Fruit fly (Drosophila melanogaster) whole organism, embryonic: ENCODE data around the gene Trm7-34.
A peak's percentile ranks its signal among the peaks of the same experiment; 100 is the strongest.

ENCODE experiments used
- BEAF-32 ChIP-seq: fragments of 200-800 bp; sonication (Bioruptor generic); optimal IDR thresholded peaks from 3 replicates; lab custom pipeline; 2017; ENCODE audit warnings: missing biosample characterization, missing genetic modification characterization, mild to moderate bottlenecking, moderate library complexity, missing genetic modification reagents
- CG10267 ChIP-seq: fragments of 200-800 bp; sonication (Bioruptor generic); optimal IDR thresholded peaks from 2 replicates; lab custom pipeline; 2018; ENCODE audit warnings: missing biosample characterization, mild to moderate bottlenecking, missing genetic modification characterization, moderate library complexity
- CG10543 ChIP-seq: fragments of 200-800 bp; sonication (Bioruptor generic); optimal IDR thresholded peaks from 3 replicates; lab custom pipeline; 2017; ENCODE audit warnings: missing biosample characterization, mild to moderate bottlenecking, missing genetic modification characterization, moderate library complexity
- CG11085 ChIP-seq: fragments of 200-800 bp; sonication (Bioruptor generic); IDR thresholded peaks from 2 replicates; pipeline ENCODE4 v1.3.6; 2022; ENCODE audit warnings: missing biosample characterization, missing genetic modification characterization
- CG11560 ChIP-seq: fragments of 200-800 bp; sonication (Bioruptor generic); IDR thresholded peaks from 3 replicates; pipeline ENCODE4 v1.3.6; 2022; ENCODE audit warnings: missing biosample characterization, missing genetic modification characterization
- CG11696 ChIP-seq: fragments of 200-800 bp; sonication (Bioruptor generic); IDR thresholded peaks from 2 replicates; pipeline ENCODE4 v1.3.6; 2022; ENCODE audit warnings: missing biosample characterization, missing genetic modification characterization
- CG12391 ChIP-seq: fragments of 200-800 bp; sonication (Bioruptor generic); optimal IDR thresholded peaks from 3 replicates; lab custom pipeline; 2018; ENCODE audit warnings: missing biosample characterization, mild to moderate bottlenecking, missing genetic modification characterization, moderate library complexity
- CG12769 ChIP-seq: fragments of 200-800 bp; sonication (Bioruptor generic); optimal IDR thresholded peaks from 2 replicates; lab custom pipeline; 2019; ENCODE audit warnings: missing biosample characterization, mild to moderate bottlenecking, missing genetic modification characterization, moderate library complexity
- CG14014 ChIP-seq: fragments of 200-800 bp; sonication (Bioruptor generic); IDR thresholded peaks from 2 replicates; pipeline ENCODE4 v1.3.6; 2022; ENCODE audit warnings: missing biosample characterization, missing genetic modification characterization
- CG15479 ChIP-seq: fragments of 200-800 bp; sonication (Bioruptor generic); optimal IDR thresholded peaks from 3 replicates; lab custom pipeline; 2019; ENCODE audit warnings: missing biosample characterization, mild to moderate bottlenecking, missing genetic modification characterization, moderate library complexity
- CG16779 ChIP-seq: fragments of 200-800 bp; sonication (Bioruptor generic); IDR thresholded peaks from 2 replicates; pipeline ENCODE4 v1.3.6; 2022; ENCODE audit warnings: missing biosample characterization, missing genetic modification characterization
- CG17328 ChIP-seq: fragments of 200-800 bp; sonication (Bioruptor generic); IDR thresholded peaks from 2 replicates; pipeline ENCODE4 v1.3.6; 2022; ENCODE audit warnings: missing biosample characterization, missing genetic modification characterization
- CG18476 ChIP-seq: fragments of 200-800 bp; sonication (Bioruptor generic); optimal IDR thresholded peaks from 2 replicates; lab custom pipeline; 2016; ENCODE audit warnings: missing biosample characterization, mild to moderate bottlenecking, missing genetic modification characterization
- CG2875 ChIP-seq: fragments of 200-800 bp; sonication (Bioruptor generic); optimal IDR thresholded peaks from 2 replicates; lab custom pipeline; 2017; ENCODE audit warnings: missing biosample characterization, mild to moderate bottlenecking, missing genetic modification characterization, missing genetic modification reagents
- CG34224 ChIP-seq: fragments of 200-800 bp; sonication (Bioruptor generic); IDR thresholded peaks from 3 replicates; pipeline ENCODE4 v1.3.6; 2022; ENCODE audit warnings: missing biosample characterization, missing genetic modification characterization; ENCODE audit not compliant: partially characterized antibody
- CG4424 ChIP-seq: fragments of 200-800 bp; sonication (Bioruptor generic); optimal IDR thresholded peaks from 3 replicates; lab custom pipeline; 2016; ENCODE audit warnings: missing biosample characterization, missing genetic modification characterization
- CG5953 ChIP-seq: fragments of 200-800 bp; sonication (Bioruptor generic); IDR thresholded peaks from 2 replicates; pipeline ENCODE4 v1.3.6; 2022; ENCODE audit warnings: missing biosample characterization, missing genetic modification characterization
- CG6272 ChIP-seq: fragments of 200-800 bp; sonication (Bioruptor generic); IDR thresholded peaks from 2 replicates; pipeline ENCODE4 v1.3.6; 2022; ENCODE audit warnings: missing biosample characterization, missing genetic modification characterization
- CG8089 ChIP-seq: fragments of 200-800 bp; sonication (Bioruptor generic); optimal IDR thresholded peaks from 3 replicates; lab custom pipeline; 2016; ENCODE audit warnings: missing biosample characterization, missing genetic modification characterization
- CG8359 ChIP-seq: fragments of 200-800 bp; sonication (Bioruptor generic); optimal IDR thresholded peaks from 2 replicates; lab custom pipeline; 2017; ENCODE audit warnings: missing biosample characterization, mild to moderate bottlenecking, missing genetic modification characterization, borderline replicate concordance
- Dip2 ChIP-seq: fragments of 200-800 bp; sonication (Bioruptor generic); IDR thresholded peaks from 2 replicates; pipeline ENCODE4 v1.3.6; 2022; ENCODE audit warnings: missing biosample characterization, missing genetic modification characterization
- Dref ChIP-seq: fragments of 200-800 bp; sonication (Bioruptor generic); IDR thresholded peaks from 2 replicates; pipeline ENCODE4 v1.3.6; 2022; ENCODE audit warnings: missing biosample characterization, missing genetic modification characterization
- E2f2 ChIP-seq: fragments of 200-800 bp; sonication (Bioruptor generic); IDR thresholded peaks from 2 replicates; pipeline ENCODE4 v1.3.6; 2022; ENCODE audit warnings: missing biosample characterization, missing genetic modification characterization
- Ets97D ChIP-seq: fragments of 200-800 bp; sonication (Bioruptor generic); optimal IDR thresholded peaks from 3 replicates; lab custom pipeline; 2016; ENCODE audit warnings: missing biosample characterization, missing genetic modification characterization
- Fer2 ChIP-seq: fragments of 200-800 bp; sonication (Bioruptor generic); optimal IDR thresholded peaks from 2 replicates; lab custom pipeline; 2018; ENCODE audit warnings: missing biosample characterization, mild to moderate bottlenecking, missing genetic modification characterization, moderate library complexity
- GATAe ChIP-seq: fragments of 200-800 bp; sonication (Bioruptor generic); conservative IDR thresholded peaks from 2 replicates; pipeline ENCODE4 v1.3.6; 2022; ENCODE audit warnings: missing biosample characterization, missing genetic modification characterization
- Meics ChIP-seq: fragments of 200-800 bp; sonication (Bioruptor generic); optimal IDR thresholded peaks from 2 replicates; lab custom pipeline; 2017; ENCODE audit warnings: missing biosample characterization, mild to moderate bottlenecking, missing genetic modification characterization
- Nf-YB ChIP-seq: fragments of 200-800 bp; sonication (Bioruptor generic); optimal IDR thresholded peaks from 3 replicates; lab custom pipeline; 2019; ENCODE audit warnings: missing biosample characterization, mild to moderate bottlenecking, missing genetic modification characterization, moderate library complexity
- TFAM ChIP-seq: fragments of 200-800 bp; sonication (Bioruptor generic); optimal IDR thresholded peaks from 2 replicates; lab custom pipeline; 2017; ENCODE audit warnings: missing biosample characterization, missing genetic modification characterization, inconsistent platforms
- Trl ChIP-seq, 3 experiments: fragments of >200 bp in 2 of 3; fragments of 200-800 bp in 1 of 3; sonication (Bioruptor generic) in 1 of 3; optimal IDR thresholded peaks; 2 replicates in 1 of 3; 3 replicates in 2 of 3; lab custom pipeline; 2016 to 2017; ENCODE audit warnings: missing biosample characterization in 1 of 3, missing genetic modification characterization in 1 of 3
- Vsx1 ChIP-seq: fragments of 200-800 bp; sonication (Bioruptor generic); optimal IDR thresholded peaks from 2 replicates; lab custom pipeline; 2017; ENCODE audit warnings: missing biosample characterization, mild to moderate bottlenecking, missing genetic modification characterization, missing genetic modification reagents
- Xrp1 ChIP-seq: fragments of 200-800 bp; sonication (Bioruptor generic); IDR thresholded peaks from 2 replicates; pipeline ENCODE4 v1.3.6; 2022; ENCODE audit warnings: missing biosample characterization, missing genetic modification characterization
- ab ChIP-seq: fragments of 200-800 bp; sonication (Bioruptor generic); optimal IDR thresholded peaks from 2 replicates; lab custom pipeline; 2016; ENCODE audit warnings: missing biosample characterization, missing genetic modification characterization
- ato ChIP-seq: fragments of 200-800 bp; sonication (Bioruptor generic); IDR thresholded peaks from 2 replicates; pipeline ENCODE4 v1.3.6; 2022; ENCODE audit warnings: missing biosample characterization, missing genetic modification characterization; ENCODE audit not compliant: partially characterized antibody
- bcd ChIP-seq: fragments of 200-800 bp; sonication (Bioruptor generic); optimal IDR thresholded peaks from 2 replicates; lab custom pipeline; 2017; ENCODE audit warnings: missing biosample characterization, mild to moderate bottlenecking, missing genetic modification characterization
- bsh ChIP-seq, 2 experiments: fragments of 200-800 bp; sonication (Bioruptor generic); optimal IDR thresholded peaks; 2 replicates each; lab custom pipeline; 2017 to 2018; ENCODE audit warnings: mild to moderate bottlenecking in 2 of 2, missing biosample characterization in 2 of 2, missing genetic modification characterization in 2 of 2, moderate library complexity in 1 of 2
- dmrt11E ChIP-seq: fragments of 200-800 bp; sonication (Bioruptor generic); optimal IDR thresholded peaks from 3 replicates; lab custom pipeline; 2018; ENCODE audit warnings: missing biosample characterization, mild to moderate bottlenecking, missing genetic modification characterization, moderate library complexity
- en ChIP-seq: fragments of 200-800 bp; sonication (Bioruptor generic); optimal IDR thresholded peaks from 2 replicates; lab custom pipeline; 2016; ENCODE audit warnings: missing biosample characterization, missing genetic modification characterization
- gem ChIP-seq: fragments of 200-800 bp; sonication (Bioruptor generic); optimal IDR thresholded peaks from 2 replicates; lab custom pipeline; 2019; ENCODE audit warnings: missing biosample characterization, mild to moderate bottlenecking, missing genetic modification characterization, moderate library complexity
- gfzf ChIP-seq: fragments of 200-800 bp; sonication (Bioruptor generic); optimal IDR thresholded peaks from 2 replicates; lab custom pipeline; 2016; ENCODE audit warnings: missing biosample characterization, mild to moderate bottlenecking, missing genetic modification characterization, moderate library complexity
- lab ChIP-seq: fragments of 200-800 bp; sonication (Bioruptor generic); optimal IDR thresholded peaks from 3 replicates; lab custom pipeline; 2017; ENCODE audit warnings: missing biosample characterization, missing genetic modification characterization, mild to moderate bottlenecking, moderate library complexity, missing genetic modification reagents
- pan ChIP-seq, 4 experiments: fragments of >200 bp in 3 of 4; fragments of 200-800 bp in 1 of 4; sonication (Bioruptor generic) in 1 of 4; optimal IDR thresholded peaks in 3 of 4; IDR thresholded peaks in 1 of 4; 2 replicates each; pipeline versions ENCODE4 v1.3.6 to Lab custom; 2017 to 2022; ENCODE audit warnings: missing biosample characterization in 2 of 4, missing genetic modification characterization in 2 of 4, mixed read lengths in 1 of 4
- scrt ChIP-seq: fragments of 200-800 bp; sonication (Bioruptor generic); optimal IDR thresholded peaks from 2 replicates; lab custom pipeline; 2018; ENCODE audit warnings: missing biosample characterization, mild to moderate bottlenecking, missing genetic modification characterization, moderate library complexity
- sob ChIP-seq: fragments of 200-800 bp; sonication (Bioruptor generic); IDR thresholded peaks from 2 replicates; pipeline ENCODE4 v1.3.6; 2022; ENCODE audit warnings: missing biosample characterization, missing genetic modification characterization
- tap ChIP-seq: fragments of 200-800 bp; optimal IDR thresholded peaks from 3 replicates; lab custom pipeline; 2019; ENCODE audit warnings: missing biosample characterization, mild to moderate bottlenecking, missing genetic modification characterization, moderate library complexity
- trem ChIP-seq: fragments of 200-800 bp; optimal IDR thresholded peaks from 3 replicates; lab custom pipeline; 2019; ENCODE audit warnings: missing biosample characterization, mild to moderate bottlenecking, missing genetic modification characterization, moderate library complexity
- usp ChIP-seq: fragments of >200 bp; optimal IDR thresholded peaks from 2 replicates; lab custom pipeline; 2017; ENCODE audit warnings: missing biosample characterization, missing genetic modification characterization

Trm7-34 gene

DNA sequence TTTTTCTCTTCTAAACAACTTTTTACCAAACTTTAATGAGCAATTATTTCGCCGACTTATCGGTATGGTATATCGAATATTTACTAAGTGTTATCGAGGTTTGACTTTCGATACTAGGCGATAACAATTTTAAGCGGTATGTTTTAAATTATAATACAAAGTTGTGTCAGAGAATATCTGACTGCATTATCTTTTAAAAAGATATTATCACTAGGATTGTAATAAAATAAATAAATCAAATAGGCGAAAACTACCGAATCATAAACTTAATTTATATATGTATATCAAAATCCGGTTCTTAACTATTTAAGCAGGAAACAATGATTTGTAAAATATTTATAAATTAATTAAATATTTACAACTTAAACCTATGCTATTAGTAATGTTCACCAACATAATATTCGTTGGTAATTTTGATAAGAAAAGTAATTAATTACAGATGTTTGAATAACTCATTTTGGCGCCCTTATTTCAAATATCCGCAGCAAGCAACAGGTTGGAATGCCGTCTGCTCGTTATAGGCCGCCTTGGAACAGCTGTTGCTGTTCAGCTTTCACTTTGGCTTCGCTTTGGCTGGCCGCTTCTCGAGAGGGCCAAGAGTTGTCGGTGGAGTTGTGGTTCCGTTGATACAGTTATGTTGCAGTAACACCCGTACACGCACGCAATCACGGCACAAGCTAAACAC lies 25.6 kb downstream of the Trm7-34 start, which contains the start of the genes Sec15 and rtet (continued):
- TF ChIP-seq dmrt11E (tag; lab: Kevin White, UChicago) (peak; percentile 76), Trl (optimal IDR thresholded peaks at IDR 0.05; lab: Kevin White, UChicago) (no peak), Trl (GFP tag; optimal IDR thresholded peaks at IDR 0.05; lab: Kevin White, UChicago) (no peak), CG16779 (GFP tag; lab: Robert Waterston, UW) (0 out of 2 replicates have a peak, but pooled peaks have one; percentile 26), Xrp1 (GFP tag; lab: Robert Waterston, UW) (peak; percentile 80), E2f2 (peak; percentile 80), Fer2 (tag; lab: Kevin White, UChicago) (peak; percentile 27), trem (tag; lab: Kevin White, UChicago) (peak; percentile 48), scrt (GFP tag; lab: Kevin White, UChicago) (peak; percentile 97), CG11696 (GFP tag; lab: Robert Waterston, UW) (no peak), usp (GFP tag; lab: Kevin White, UChicago) (no peak), TFAM (no peak), CG10267 (tag; lab: Kevin White, UChicago) (peak; percentile 60), tap (tag; lab: Kevin White, UChicago) (no peak), lab (GFP tag; lab: Kevin White, UChicago) (no peak), CG15479 (GFP tag; lab: Kevin White, UChicago) (no peak), Ets97D (GFP tag; lab: Kevin White, UChicago) (peak; percentile 17), CG18476 (peak; percentile 64), gem (tag; lab: Kevin White, UChicago) (peak; percentile 80), sob (peak; percentile 45), CG12391 (tag; lab: Kevin White, UChicago) (peak; percentile 77), Dip2 (GFP tag; lab: Robert Waterston, UW) (no peak), CG8089 (GFP tag; lab: Kevin White, UChicago) (peak; percentile 17), CG2875 (GFP tag; lab: Kevin White, UChicago) (no peak), CG8359 (GFP tag; lab: Kevin White, UChicago) (no peak), Meics (peak; percentile 62), CG12769 (tag; lab: Kevin White, UChicago) (no peak), CG34224 (GFP tag; lab: Robert Waterston, UW) (peak; percentile 63; the same call in 2 of the 3 replicates), Dref (GFP tag; lab: Robert Waterston, UW) (peak; percentile 71), CG10543 (GFP tag; lab: Kevin White, UChicago) (peak; percentile 67), CG11560 (tag; lab: Robert Waterston, UW) (peak; percentile 95), CG5953 (0 out of 2 replicates have a peak, but pooled peaks have one; percentile 16), ato (GFP tag; lab: Robert Waterston, UW) (peak; percentile 86), bsh (GFP tag; optimal IDR thresholded peaks at IDR 0.05; lab: Kevin White, UChicago) (peak in 1 of 2 experiments; percentile 67), CG14014 (GFP tag; lab: Robert Waterston, UW) (peak; percentile 42; the same call in 1 of the 2 replicates), Nf-YB (GFP tag; lab: Kevin White, UChicago) (peak; percentile 26), bcd (GFP tag; lab: Kevin White, UChicago) (peak; percentile 45), CG17328 (GFP tag; lab: Robert Waterston, UW) (peak; percentile 18; the same call in 1 of the 2 replicates), GATAe (GFP tag; lab: Robert Waterston, UW) (no peak), pan (optimal IDR thresholded peaks at IDR 0.05; lab: Kevin White, UChicago) (no peak), pan (GFP tag; optimal IDR thresholded peaks at IDR 0.05 in 1 of 2, IDR thresholded peaks at IDR 0.05 in 1 of 2) (peak in 1 of 2 experiments; percentile 54), CG11085 (GFP tag; lab: Robert Waterston, UW) (0 out of 2 replicates have a peak, but pooled peaks have one; percentile 13), BEAF-32 (peak; percentile 69), Vsx1 (GFP tag; lab: Kevin White, UChicago) (no peak), CG6272 (GFP tag; lab: Robert Waterston, UW) (peak; percentile 64), en (no peak), CG4424 (peak; percentile 54), ab (GFP tag; lab: Kevin White, UChicago) (no peak), gfzf (no peak)
